Fruit fly (Drosophila melanogaster) whole organism, pupa: ENCODE results near the gene Gr61a.

ENCODE experiments used
- CG10348 ChIP-seq: fragments of 200-800 bp; sonication (Bioruptor generic); IDR thresholded peaks from 2 replicates; pipeline ENCODE4 v1.3.6; 2022; ENCODE audit warnings: missing biosample characterization, missing genetic modification characterization
- CG12605 ChIP-seq: fragments of 200-800 bp; sonication (Bioruptor generic); IDR thresholded peaks from 2 replicates; pipeline ENCODE4 v1.3.6; 2022; ENCODE audit warnings: missing biosample characterization, missing genetic modification characterization
- CG13204 ChIP-seq: fragments of 200-800 bp; sonication (Bioruptor generic); optimal IDR thresholded peaks from 2 replicates; lab custom pipeline; 2018; ENCODE audit warnings: missing biosample characterization, mild to moderate bottlenecking, missing genetic modification characterization, moderate library complexity
- CG14655 ChIP-seq: fragments of 200-800 bp; sonication (Bioruptor generic); optimal IDR thresholded peaks from 3 replicates; lab custom pipeline; 2017; ENCODE audit warnings: mild to moderate bottlenecking, missing biosample characterization, missing genetic modification reagents, missing genetic modification characterization
- CG15710 ChIP-seq: fragments of 200-800 bp; sonication (Bioruptor generic); optimal IDR thresholded peaks from 2 replicates; lab custom pipeline; 2018; ENCODE audit warnings: missing biosample characterization, mild to moderate bottlenecking, missing genetic modification characterization, moderate library complexity
- CG17806 ChIP-seq: fragments of 200-800 bp; sonication (Bioruptor generic); optimal IDR thresholded peaks from 2 replicates; lab custom pipeline; 2018; ENCODE audit warnings: missing biosample characterization, mild to moderate bottlenecking, missing genetic modification characterization, moderate library complexity
- CG32121 ChIP-seq: fragments of 200-800 bp; sonication (Bioruptor generic); IDR thresholded peaks from 2 replicates; pipeline ENCODE4 v1.3.6; 2022; ENCODE audit warnings: missing biosample characterization, missing genetic modification characterization
- CG34367 ChIP-seq: fragments of 200-800 bp; sonication (Bioruptor generic); optimal IDR thresholded peaks from 2 replicates; lab custom pipeline; 2018; ENCODE audit warnings: missing biosample characterization, mild to moderate bottlenecking, missing genetic modification characterization
- CG4496 ChIP-seq: fragments of 200-800 bp; sonication (Bioruptor generic); IDR thresholded peaks from 3 replicates; pipeline ENCODE4 v1.3.6; 2022; ENCODE audit warnings: missing biosample characterization, missing genetic modification characterization
- CG8159 ChIP-seq: fragments of 200-800 bp; sonication (Bioruptor generic); optimal IDR thresholded peaks from 3 replicates; lab custom pipeline; 2018; ENCODE audit warnings: missing biosample characterization, mild to moderate bottlenecking, missing genetic modification characterization, moderate library complexity
- CG8301 ChIP-seq: fragments of 200-800 bp; sonication (Bioruptor generic); optimal IDR thresholded peaks from 2 replicates; lab custom pipeline; 2018; ENCODE audit warnings: missing biosample characterization, mild to moderate bottlenecking, missing genetic modification characterization
- CG9948 ChIP-seq: fragments of 200-800 bp; sonication (Bioruptor generic); optimal IDR thresholded peaks from 2 replicates; lab custom pipeline; 2018; ENCODE audit warnings: missing biosample characterization, mild to moderate bottlenecking, missing genetic modification characterization, moderate library complexity
- D1 ChIP-seq: fragments of 200-800 bp; sonication (Bioruptor generic); optimal IDR thresholded peaks from 2 replicates; lab custom pipeline; 2018; ENCODE audit warnings: missing biosample characterization, mild to moderate bottlenecking, missing genetic modification characterization, moderate library complexity
- EcR ChIP-seq: fragments of 200-800 bp; sonication (Bioruptor generic); optimal IDR thresholded peaks from 3 replicates; lab custom pipeline; 2019; ENCODE audit warnings: missing biosample characterization, missing genetic modification characterization, mild to moderate bottlenecking, moderate library complexity, missing genetic modification reagents
- Ets98B ChIP-seq: fragments of 200-800 bp; sonication (Bioruptor generic); IDR thresholded peaks from 2 replicates; pipeline ENCODE4 v1.3.6; 2022; ENCODE audit warnings: missing biosample characterization, missing genetic modification characterization
- Pif1A ChIP-seq: fragments of 200-800 bp; sonication (Bioruptor generic); optimal IDR thresholded peaks from 3 replicates; lab custom pipeline; 2016; ENCODE audit warnings: missing biosample characterization, missing genetic modification characterization
- Pif1B ChIP-seq: fragments of 200-800 bp; sonication (Bioruptor generic); optimal IDR thresholded peaks from 3 replicates; lab custom pipeline; 2016; ENCODE audit warnings: missing biosample characterization, missing genetic modification characterization
- Snoo ChIP-seq: fragments of 200-800 bp; sonication (Bioruptor generic); optimal IDR thresholded peaks from 3 replicates; lab custom pipeline; 2017; ENCODE audit warnings: missing biosample characterization, mild to moderate bottlenecking, missing genetic modification characterization, inconsistent platforms
- fd96Ca ChIP-seq: fragments of 200-800 bp; sonication (Bioruptor generic); IDR thresholded peaks from 3 replicates; pipeline ENCODE4 v1.3.6; 2022; ENCODE audit warnings: missing biosample characterization, missing genetic modification characterization
- gl ChIP-seq: fragments of 200-800 bp; sonication (Bioruptor generic); optimal IDR thresholded peaks from 2 replicates; lab custom pipeline; 2018; ENCODE audit warnings: missing biosample characterization, mild to moderate bottlenecking, missing genetic modification characterization
- rn ChIP-seq: fragments of 200-800 bp; sonication (Bioruptor generic); IDR thresholded peaks from 2 replicates; pipeline ENCODE4 v1.3.6; 2022; ENCODE audit warnings: missing biosample characterization, missing genetic modification characterization

Gene Gr61a

dm6 chr3L:820975-821598 lies 20.2 kb upstream of the Gr61a start:
- no peak for TF ChIP-seq CG15710 (tag; lab: Kevin White, UChicago)
- TF ChIP-seq CG12605 (GFP tag; lab: Robert Waterston, UW) = no peak
- TF ChIP-seq CG9948 (tag; lab: Kevin White, UChicago) = peak; percentile 1
- TF ChIP-seq CG8301 = no peak
- TF ChIP-seq CG4496 (GFP tag; lab: Robert Waterston, UW) = peak; percentile 19; the same call in 1 of the 3 replicates
- peak; percentile 37; the same call in 1 of the 3 replicates for TF ChIP-seq fd96Ca
- TF ChIP-seq CG32121 (GFP tag; lab: Robert Waterston, UW) = no peak
- TF ChIP-seq Ets98B (GFP tag; lab: Robert Waterston, UW) = peak; percentile 38
- no peak for TF ChIP-seq CG10348 (GFP tag; lab: Robert Waterston, UW)
- TF ChIP-seq CG8159 (tag; lab: Kevin White, UChicago) = no peak
- TF ChIP-seq CG17806 (tag; lab: Kevin White, UChicago) = no peak
- no peak for TF ChIP-seq Pif1B (GFP tag; lab: Kevin White, UChicago)
- TF ChIP-seq EcR (GFP tag; lab: Kevin White, UChicago) = no peak
- no peak for TF ChIP-seq CG34367
- 0 out of 2 replicates have a peak, but pooled peaks have one; percentile 18 for TF ChIP-seq rn
- TF ChIP-seq gl = no peak
- no peak for TF ChIP-seq Snoo
- TF ChIP-seq, all 21 proteins: peak for 5

- TF ChIP-seq CG14655 (GFP tag; lab: Kevin White, UChicago) (peak; percentile 85), CG32121 (GFP tag; lab: Robert Waterston, UW) (peak; percentile 46; the same call in 1 of the 2 replicates), CG15710 (tag; lab: Kevin White, UChicago) (peak; percentile 71), Snoo (peak; percentile 86), D1 (tag; lab: Kevin White, UChicago) (peak; percentile 66), EcR (GFP tag; lab: Kevin White, UChicago) (peak; percentile 75), Pif1B (GFP tag; lab: Kevin White, UChicago) (peak; percentile 82), CG8301 (peak; percentile 76), CG34367 (peak; percentile 67), CG13204 (GFP tag; lab: Kevin White, UChicago) (peak; percentile 11), CG9948 (tag; lab: Kevin White, UChicago) (peak; percentile 83), fd96Ca (peak; percentile 81; the same call in 2 of the 3 replicates), CG8159 (tag; lab: Kevin White, UChicago) (peak; percentile 89), Ets98B (GFP tag; lab: Robert Waterston, UW) (peak; percentile 66), CG10348 (GFP tag; lab: Robert Waterston, UW) (no peak), rn (peak; percentile 57), CG4496 (GFP tag; lab: Robert Waterston, UW) (peak; percentile 80), gl (peak; percentile 67), CG17806 (tag; lab: Kevin White, UChicago) (peak; percentile 90), CG12605 (GFP tag; lab: Robert Waterston, UW) (peak; percentile 69; the same call in 1 of the 2 replicates), Pif1A (peak; percentile 78)
Observed at dm6 chr3L:821951-822350, 19.3 kb upstream of the Gr61a start.

- TF ChIP-seq Pif1A = peak; percentile 61
- 0 out of 2 replicates have a peak, but pooled peaks have one; percentile 45 for TF ChIP-seq CG12605 (GFP tag; lab: Robert Waterston, UW)
- peak; percentile 56 for TF ChIP-seq gl
- no peak for TF ChIP-seq CG13204 (GFP tag; lab: Kevin White, UChicago)
- TF ChIP-seq D1 (tag; lab: Kevin White, UChicago) = peak; percentile 53
- peak; percentile 70 for TF ChIP-seq CG14655 (GFP tag; lab: Kevin White, UChicago)
- peak; percentile 70 for TF ChIP-seq CG9948 (tag; lab: Kevin White, UChicago)
- TF ChIP-seq CG15710 (tag; lab: Kevin White, UChicago) = peak; percentile 77
- peak; percentile 61 for TF ChIP-seq CG8301
- no peak for TF ChIP-seq EcR (GFP tag; lab: Kevin White, UChicago)
- peak; percentile 67 for TF ChIP-seq Snoo
- no peak for TF ChIP-seq rn
- peak; percentile 61 for TF ChIP-seq fd96Ca
- peak; percentile 70 for TF ChIP-seq Pif1B (GFP tag; lab: Kevin White, UChicago)
- peak; percentile 70 for TF ChIP-seq CG4496 (GFP tag; lab: Robert Waterston, UW)
- TF ChIP-seq CG34367 = peak; percentile 64
- TF ChIP-seq CG10348 (GFP tag; lab: Robert Waterston, UW) = no peak
- TF ChIP-seq Ets98B (GFP tag; lab: Robert Waterston, UW) = no peak
- TF ChIP-seq CG8159 (tag; lab: Kevin White, UChicago) = peak; percentile 82
- no peak for TF ChIP-seq CG32121 (GFP tag; lab: Robert Waterston, UW)
- TF ChIP-seq CG17806 (tag; lab: Kevin White, UChicago) = peak; percentile 78
Observed at dm6 chr3L:822619-823018, 18.6 kb upstream of the Gr61a start.

- peak; percentile 90 for TF ChIP-seq EcR (GFP tag; lab: Kevin White, UChicago)
- no peak for TF ChIP-seq CG10348 (GFP tag; lab: Robert Waterston, UW)
- TF ChIP-seq, all 21 proteins: peak for 1
Observed at dm6 chr3L:823597-823996, 17.7 kb upstream of the Gr61a start.

- peak; percentile 55 for TF ChIP-seq CG34367
- TF ChIP-seq Pif1A = peak; percentile 80
- TF ChIP-seq CG8301 = peak; percentile 86
- TF ChIP-seq CG10348 (GFP tag; lab: Robert Waterston, UW) = no peak
- peak; percentile 61 for TF ChIP-seq CG15710 (tag; lab: Kevin White, UChicago)
- peak; percentile 58 for TF ChIP-seq gl
- TF ChIP-seq CG8159 (tag; lab: Kevin White, UChicago) = peak; percentile 45
- peak; percentile 81 for TF ChIP-seq fd96Ca
- no peak for TF ChIP-seq CG13204 (GFP tag; lab: Kevin White, UChicago)
- TF ChIP-seq Snoo = peak; percentile 62
- TF ChIP-seq CG14655 (GFP tag; lab: Kevin White, UChicago) = peak; percentile 87
- no peak for TF ChIP-seq D1 (tag; lab: Kevin White, UChicago)
- peak; percentile 81 for TF ChIP-seq Ets98B (GFP tag; lab: Robert Waterston, UW)
- TF ChIP-seq CG32121 (GFP tag; lab: Robert Waterston, UW) = peak; percentile 58
- TF ChIP-seq CG9948 (tag; lab: Kevin White, UChicago) = peak; percentile 78
- TF ChIP-seq CG4496 (GFP tag; lab: Robert Waterston, UW) = peak; percentile 76
- TF ChIP-seq CG12605 (GFP tag; lab: Robert Waterston, UW) = peak; percentile 70
- TF ChIP-seq rn = peak; percentile 70
- no peak for TF ChIP-seq EcR (GFP tag; lab: Kevin White, UChicago)
- TF ChIP-seq Pif1B (GFP tag; lab: Kevin White, UChicago) = peak; percentile 73
- peak; percentile 57 for TF ChIP-seq CG17806 (tag; lab: Kevin White, UChicago)
- TF ChIP-seq, all 21 proteins: peak for 17
Observed at dm6 chr3L:824444-824843, 16.8 kb upstream of the Gr61a start.
